Fruit fly (Drosophila melanogaster) whole organism, embryonic: ENCODE data around the gene CG43321.

Experiments used
- Abd-B ChIP-seq: fragments of 200-800 bp; sonication (Bioruptor generic); optimal IDR thresholded peaks from 2 replicates; lab custom pipeline; 2018; ENCODE audit warnings: missing biosample characterization, mild to moderate bottlenecking, missing genetic modification characterization, moderate library complexity
- Bdp1 ChIP-seq: fragments of 200-800 bp; sonication (Bioruptor generic); optimal IDR thresholded peaks from 3 replicates; lab custom pipeline; 2016; ENCODE audit warnings: missing biosample characterization, missing genetic modification characterization
- CG10543 ChIP-seq: fragments of 200-800 bp; sonication (Bioruptor generic); optimal IDR thresholded peaks from 3 replicates; lab custom pipeline; 2017; ENCODE audit warnings: missing biosample characterization, mild to moderate bottlenecking, missing genetic modification characterization, moderate library complexity
- CG11695 ChIP-seq: fragments of 200-800 bp; sonication (Bioruptor generic); IDR thresholded peaks from 3 replicates; pipeline ENCODE4 v1.3.6; 2022; ENCODE audit warnings: missing biosample characterization, missing genetic modification characterization
- CG12942 ChIP-seq: fragments of 200-800 bp; sonication (Bioruptor generic); optimal IDR thresholded peaks from 3 replicates; lab custom pipeline; 2016; ENCODE audit warnings: missing biosample characterization, missing genetic modification characterization
- CG13775 ChIP-seq: fragments of 200-800 bp; sonication (Bioruptor generic); optimal IDR thresholded peaks from 3 replicates; lab custom pipeline; 2017; ENCODE audit warnings: missing biosample characterization, mild to moderate bottlenecking, missing genetic modification characterization
- CG13894 ChIP-seq: fragments of 200-800 bp; sonication (Bioruptor generic); optimal IDR thresholded peaks from 3 replicates; lab custom pipeline; 2018; ENCODE audit warnings: missing biosample characterization, mild to moderate bottlenecking, missing genetic modification characterization, moderate library complexity
- CG14860 ChIP-seq: fragments of 200-800 bp; sonication (Bioruptor generic); IDR thresholded peaks from 3 replicates; pipeline ENCODE4 v1.3.6; 2022; ENCODE audit warnings: missing biosample characterization, missing genetic modification characterization; ENCODE audit not compliant: partially characterized antibody
- CG15011 ChIP-seq: fragments of 200-800 bp; sonication (Bioruptor generic); optimal IDR thresholded peaks from 3 replicates; lab custom pipeline; 2018; ENCODE audit warnings: missing biosample characterization, mild to moderate bottlenecking, missing genetic modification characterization
- CG17359 ChIP-seq: fragments of 200-800 bp; sonication (Bioruptor generic); optimal IDR thresholded peaks from 3 replicates; lab custom pipeline; 2018; ENCODE audit warnings: missing biosample characterization, mild to moderate bottlenecking, missing genetic modification characterization, moderate library complexity
- CG18476 ChIP-seq: fragments of 200-800 bp; sonication (Bioruptor generic); optimal IDR thresholded peaks from 2 replicates; lab custom pipeline; 2016; ENCODE audit warnings: missing biosample characterization, mild to moderate bottlenecking, missing genetic modification characterization
- CG2116 ChIP-seq: fragments of 200-800 bp; sonication (Bioruptor generic); optimal IDR thresholded peaks from 3 replicates; lab custom pipeline; 2018; ENCODE audit warnings: missing biosample characterization, mild to moderate bottlenecking, missing genetic modification characterization
- CG2712 ChIP-seq: fragments of 200-800 bp; optimal IDR thresholded peaks from 3 replicates; lab custom pipeline; 2019; ENCODE audit warnings: missing biosample characterization, mild to moderate bottlenecking, missing genetic modification characterization, moderate library complexity
- CG2889 ChIP-seq: fragments of 200-800 bp; sonication (Bioruptor generic); IDR thresholded peaks from 3 replicates; pipeline ENCODE4 v1.3.6; 2022; ENCODE audit warnings: missing biosample characterization, missing genetic modification characterization
- CG30020 ChIP-seq: fragments of 200-800 bp; optimal IDR thresholded peaks from 2 replicates; lab custom pipeline; 2019; ENCODE audit warnings: missing biosample characterization, mild to moderate bottlenecking, missing genetic modification characterization, moderate library complexity
- CG31224 ChIP-seq: fragments of 200-800 bp; sonication (Bioruptor generic); IDR thresholded peaks from 2 replicates; pipeline ENCODE4 v1.3.6; 2022; ENCODE audit warnings: missing biosample characterization, missing genetic modification characterization
- CG34224 ChIP-seq: fragments of 200-800 bp; sonication (Bioruptor generic); IDR thresholded peaks from 3 replicates; pipeline ENCODE4 v1.3.6; 2022; ENCODE audit warnings: missing biosample characterization, missing genetic modification characterization; ENCODE audit not compliant: partially characterized antibody
- CG3847 ChIP-seq: fragments of 200-800 bp; sonication (Bioruptor generic); IDR thresholded peaks from 2 replicates; pipeline ENCODE4 v1.3.6; 2022; ENCODE audit warnings: missing biosample characterization, missing genetic modification characterization
- CG3995 ChIP-seq: fragments of 200-800 bp; sonication (Bioruptor generic); optimal IDR thresholded peaks from 3 replicates; lab custom pipeline; 2016; ENCODE audit warnings: missing biosample characterization, missing genetic modification characterization
- CG4820 ChIP-seq: fragments of 200-800 bp; sonication (Bioruptor generic); optimal IDR thresholded peaks from 3 replicates; lab custom pipeline; 2016; ENCODE audit warnings: missing biosample characterization, missing genetic modification characterization
- CG8290 ChIP-seq, 3 experiments: fragments of 200-800 bp; sonication (Bioruptor generic); optimal IDR thresholded peaks; 2 replicates each; lab custom pipeline; 2016 to 2019; ENCODE audit warnings: missing biosample characterization in 3 of 3, missing genetic modification characterization in 3 of 3, mild to moderate bottlenecking in 2 of 3, moderate library complexity in 1 of 3
- CG9215 ChIP-seq: fragments of 200-800 bp; sonication (Bioruptor generic); IDR thresholded peaks from 2 replicates; pipeline ENCODE4 v1.3.6; 2022; ENCODE audit warnings: missing biosample characterization, missing genetic modification characterization
- Chrac-16 ChIP-seq: fragments of 200-800 bp; sonication (Bioruptor generic); optimal IDR thresholded peaks from 3 replicates; lab custom pipeline; 2016; ENCODE audit warnings: missing biosample characterization, missing genetic modification characterization
- CkIIα-i1 ChIP-seq: fragments of 200-800 bp; sonication (Bioruptor generic); IDR thresholded peaks from 2 replicates; pipeline ENCODE4 v1.3.6; 2022; ENCODE audit warnings: missing biosample characterization, missing genetic modification characterization
- Eip74EF ChIP-seq, 2 experiments: fragments of 200-800 bp in 1 of 2; fragments of >200 bp in 1 of 2; sonication (Bioruptor generic) in 1 of 2; optimal IDR thresholded peaks; 2 replicates each; lab custom pipeline; 2017 to 2019; ENCODE audit warnings: missing biosample characterization in 2 of 2, missing genetic modification characterization in 2 of 2, mild to moderate bottlenecking in 1 of 2, moderate library complexity in 1 of 2
- HLH3B ChIP-seq: fragments of 200-800 bp; sonication (Bioruptor generic); IDR thresholded peaks from 2 replicates; pipeline ENCODE4 v1.3.6; 2022; ENCODE audit warnings: missing biosample characterization, missing genetic modification characterization
- Kr ChIP-seq: fragments of 200-800 bp; sonication (Bioruptor generic); optimal IDR thresholded peaks from 2 replicates; lab custom pipeline; 2017; ENCODE audit warnings: missing biosample characterization, mild to moderate bottlenecking, missing genetic modification characterization
- Mes4 ChIP-seq: fragments of 200-800 bp; sonication (Bioruptor generic); optimal IDR thresholded peaks from 2 replicates; lab custom pipeline; 2016; ENCODE audit warnings: missing biosample characterization, missing genetic modification characterization
- Myb ChIP-seq: fragments of 200-800 bp; sonication (Bioruptor generic); optimal IDR thresholded peaks from 2 replicates; lab custom pipeline; 2016; ENCODE audit warnings: missing biosample characterization, missing genetic modification characterization
- NC2β ChIP-seq: fragments of 200-800 bp; sonication (Bioruptor generic); optimal IDR thresholded peaks from 2 replicates; lab custom pipeline; 2016; ENCODE audit warnings: missing biosample characterization, missing genetic modification characterization
- PHDP ChIP-seq: fragments of 200-800 bp; sonication (Bioruptor generic); optimal IDR thresholded peaks from 3 replicates; lab custom pipeline; 2018; ENCODE audit warnings: missing biosample characterization, mild to moderate bottlenecking, missing genetic modification characterization, moderate library complexity
- Ptx1 ChIP-seq: fragments of 200-800 bp; sonication (Bioruptor generic); IDR thresholded peaks from 2 replicates; pipeline ENCODE4 v1.3.6; 2022; ENCODE audit warnings: missing biosample characterization, missing genetic modification characterization
- Xbp1 ChIP-seq: fragments of 200-800 bp; sonication (Bioruptor generic); optimal IDR thresholded peaks from 3 replicates; lab custom pipeline; 2016; ENCODE audit warnings: missing biosample characterization, mild to moderate bottlenecking, missing genetic modification characterization
- ac ChIP-seq: fragments of 200-800 bp; sonication (Bioruptor generic); optimal IDR thresholded peaks from 3 replicates; lab custom pipeline; 2017; ENCODE audit warnings: missing biosample characterization, mild to moderate bottlenecking, missing genetic modification characterization
- amos ChIP-seq: fragments of 200-800 bp; sonication (Bioruptor generic); IDR thresholded peaks from 2 replicates; pipeline ENCODE4 v1.3.6; 2022; ENCODE audit warnings: missing biosample characterization, missing genetic modification characterization; ENCODE audit not compliant: partially characterized antibody
- aop ChIP-seq: fragments of 200-800 bp; sonication (Bioruptor generic); IDR thresholded peaks from 2 replicates; pipeline ENCODE4 v1.3.6; 2022; ENCODE audit warnings: missing biosample characterization, missing genetic modification characterization
- chm ChIP-seq: fragments of 200-800 bp; sonication (Bioruptor generic); IDR thresholded peaks from 2 replicates; pipeline ENCODE4 v1.3.6; 2022; ENCODE audit warnings: missing biosample characterization, missing genetic modification characterization
- dimm ChIP-seq: fragments of 200-800 bp; sonication (Bioruptor generic); IDR thresholded peaks from 2 replicates; pipeline ENCODE4 v1.3.6; 2022; ENCODE audit warnings: missing biosample characterization, missing genetic modification characterization
- ems ChIP-seq: fragments of 200-800 bp; sonication (Bioruptor generic); optimal IDR thresholded peaks from 3 replicates; lab custom pipeline; 2016; ENCODE audit warnings: missing biosample characterization, missing genetic modification characterization
- gt ChIP-seq: fragments of 200-800 bp; sonication (Bioruptor generic); IDR thresholded peaks from 2 replicates; pipeline ENCODE4 v1.3.6; 2022; ENCODE audit warnings: missing biosample characterization, missing genetic modification characterization
- ham ChIP-seq: fragments of 200-800 bp; sonication (Bioruptor generic); IDR thresholded peaks from 2 replicates; pipeline ENCODE4 v1.3.6; 2022; ENCODE audit warnings: missing biosample characterization, missing genetic modification characterization
- lmd ChIP-seq: fragments of 200-800 bp; sonication (Bioruptor generic); IDR thresholded peaks from 2 replicates; pipeline ENCODE4 v1.3.6; 2022; ENCODE audit warnings: missing biosample characterization, missing genetic modification characterization
- pfk ChIP-seq: fragments of 200-800 bp; sonication (Bioruptor generic); optimal IDR thresholded peaks from 2 replicates; lab custom pipeline; 2018; ENCODE audit warnings: missing biosample characterization, mild to moderate bottlenecking, missing genetic modification characterization, moderate library complexity
- pho ChIP-seq: fragments of 200-800 bp; sonication (Bioruptor generic); optimal IDR thresholded peaks from 2 replicates; lab custom pipeline; 2016; ENCODE audit warnings: missing biosample characterization, missing genetic modification characterization
- phol ChIP-seq: fragments of 200-800 bp; sonication (Bioruptor generic); optimal IDR thresholded peaks from 3 replicates; lab custom pipeline; 2018; ENCODE audit warnings: missing biosample characterization, mild to moderate bottlenecking, missing genetic modification characterization, moderate library complexity
- prd ChIP-seq, 3 experiments: fragments of >200 bp in 2 of 3; fragments of 200-800 bp in 1 of 3; sonication (Bioruptor generic) in 1 of 3; optimal IDR thresholded peaks in 2 of 3; IDR thresholded peaks in 1 of 3; 2 replicates in 2 of 3; 3 replicates in 1 of 3; pipeline versions ENCODE4 v1.3.6 to Lab custom; 2017 to 2022; ENCODE audit warnings: missing biosample characterization in 1 of 3, missing genetic modification characterization in 1 of 3
- seq ChIP-seq: fragments of 200-800 bp; sonication (Bioruptor generic); IDR thresholded peaks from 2 replicates; pipeline ENCODE4 v1.3.6; 2022; ENCODE audit warnings: missing biosample characterization, missing genetic modification characterization
- slp2 ChIP-seq: fragments of 200-800 bp; sonication (Bioruptor generic); optimal IDR thresholded peaks from 2 replicates; lab custom pipeline; 2016; ENCODE audit warnings: missing biosample characterization, missing genetic modification characterization
- wek ChIP-seq: fragments of 200-800 bp; sonication (Bioruptor generic); optimal IDR thresholded peaks from 3 replicates; lab custom pipeline; 2018; ENCODE audit warnings: missing biosample characterization, mild to moderate bottlenecking, missing genetic modification characterization, moderate library complexity

CG43321 gene

DNA sequence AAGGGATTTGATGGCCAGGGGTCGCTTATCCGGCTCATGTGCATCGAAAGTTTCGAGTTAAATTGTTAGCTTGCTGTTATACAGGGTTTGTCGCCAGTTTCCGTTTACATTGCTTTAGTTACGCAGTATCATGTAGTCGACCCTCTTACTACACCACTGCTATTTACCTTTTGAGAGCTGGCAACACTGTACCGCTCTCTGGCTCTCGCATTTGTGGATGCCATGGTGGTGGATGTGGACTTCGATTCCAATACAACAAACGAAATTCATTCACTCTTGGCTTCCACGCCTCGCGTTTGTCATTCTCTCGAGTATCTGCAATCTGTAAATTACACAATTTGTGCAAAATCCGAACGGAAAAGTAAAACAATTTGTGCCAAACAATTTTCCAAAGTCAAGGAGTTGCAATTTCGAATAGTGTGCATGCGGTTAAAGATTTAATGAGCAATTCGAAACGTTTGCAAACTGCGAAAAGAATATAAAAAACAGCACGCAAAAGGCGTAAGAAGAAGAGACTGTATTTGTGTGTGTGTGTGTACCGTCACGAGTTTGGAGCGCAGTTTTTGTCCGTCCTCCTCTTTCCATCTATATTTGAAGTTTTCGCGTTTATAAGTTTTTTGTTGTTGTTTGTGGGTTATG is 37.1 kb downstream of the CG43321 start (continued):
- no peak for TF ChIP-seq Bdp1 (GFP tag; lab: Kevin White, UChicago)
- TF ChIP-seq PHDP (tag; lab: Kevin White, UChicago), result no peak
- peak; percentile 98 for TF ChIP-seq CG9215 (GFP tag; lab: Robert Waterston, UW)
- TF ChIP-seq CG17359 (tag; lab: Kevin White, UChicago), result peak; percentile 7
- TF ChIP-seq Kr, result no peak
- TF ChIP-seq CG14860 (GFP tag; lab: Robert Waterston, UW), result peak; percentile 100
- peak; percentile 2 for TF ChIP-seq CG10543 (GFP tag; lab: Kevin White, UChicago)
- TF ChIP-seq CG3995 (GFP tag; lab: Kevin White, UChicago), result peak; percentile 7
- TF ChIP-seq CG18476 (GFP tag; lab: Kevin White, UChicago), result no peak
- peak; percentile 52; the same call in 1 of the 2 replicates for TF ChIP-seq HLH3B (GFP tag; lab: Robert Waterston, UW)
- TF ChIP-seq seq, result peak; percentile 78
- TF ChIP-seq CG30020 (tag; lab: Kevin White, UChicago), result no peak
- peak; percentile 27 for TF ChIP-seq CG2712
- no peak for TF ChIP-seq pho
- TF ChIP-seq CG8290 (GFP tag; optimal IDR thresholded peaks at IDR 0.05; lab: Kevin White, UChicago), result peak; percentile 24
- peak in 1 of 2 experiments; percentile 86 for TF ChIP-seq CG8290 (tag; optimal IDR thresholded peaks at IDR 0.05; lab: Kevin White, UChicago)
- no peak for TF ChIP-seq CG31224 (GFP tag; lab: Robert Waterston, UW)
- no peak for TF ChIP-seq CG4820 (GFP tag; lab: Kevin White, UChicago)
- TF ChIP-seq CG13894 (tag; lab: Kevin White, UChicago), result no peak
- no peak for TF ChIP-seq CG2889 (GFP tag; lab: Robert Waterston, UW)
- peak; percentile 40; the same call in 1 of the 2 replicates for TF ChIP-seq Ptx1 (GFP tag; lab: Robert Waterston, UW)
- no peak for TF ChIP-seq NC2β (GFP tag; lab: Kevin White, UChicago)
- TF ChIP-seq Mes4 (GFP tag; lab: Kevin White, UChicago), result peak; percentile 35
- TF ChIP-seq pfk (GFP tag; lab: Kevin White, UChicago), result no peak
- no peak for TF ChIP-seq dimm
- TF ChIP-seq CG11695 (GFP tag; lab: Robert Waterston, UW), result peak; percentile 65; the same call in 2 of the 3 replicates
- TF ChIP-seq Eip74EF (GFP tag; optimal IDR thresholded peaks at IDR 0.05; lab: Kevin White, UChicago), result no peak
- TF ChIP-seq CG15011, result no peak
- TF ChIP-seq Myb (GFP tag; lab: Kevin White, UChicago), result no peak
- TF ChIP-seq Chrac-16 (GFP tag; lab: Kevin White, UChicago), result no peak
- TF ChIP-seq Abd-B, result no peak
- no peak for TF ChIP-seq CG2116 (GFP tag; lab: Kevin White, UChicago)
- TF ChIP-seq CG3847 (GFP tag; lab: Robert Waterston, UW), result no peak
- no peak for TF ChIP-seq slp2 (GFP tag; lab: Kevin White, UChicago)
- no peak for TF ChIP-seq ems (GFP tag; lab: Kevin White, UChicago)
- TF ChIP-seq CG34224 (GFP tag; lab: Robert Waterston, UW), result peak; percentile 95
- peak; percentile 30 for TF ChIP-seq Xbp1 (GFP tag; lab: Kevin White, UChicago)
- TF ChIP-seq phol, result no peak
- no peak for TF ChIP-seq lmd
- no peak for TF ChIP-seq CG13775 (GFP tag; lab: Kevin White, UChicago)
- TF ChIP-seq wek (GFP tag; lab: Kevin White, UChicago), result peak; percentile 46
- peak; percentile 73; the same call in 1 of the 2 replicates for TF ChIP-seq chm (GFP tag; lab: Robert Waterston, UW)
- no peak for TF ChIP-seq CkIIα-i1 (GFP tag; lab: Robert Waterston, UW)
- no peak for TF ChIP-seq CG12942 (GFP tag; lab: Kevin White, UChicago)
- no peak for TF ChIP-seq ham
- TF ChIP-seq gt (GFP tag; lab: Robert Waterston, UW), result no peak
- TF ChIP-seq ac (GFP tag; lab: Kevin White, UChicago), result no peak
- TF ChIP-seq prd (optimal IDR thresholded peaks at IDR 0.05; lab: Kevin White, UChicago), result no peak
- 0 out of 3 replicates have a peak, but pooled peaks have one; percentile 24 for TF ChIP-seq prd (GFP tag; IDR thresholded peaks at IDR 0.05; lab: Robert Waterston, UW)
- 0 out of 2 replicates have a peak, but pooled peaks have one; percentile 20 for TF ChIP-seq aop
- peak; percentile 84 for TF ChIP-seq amos (GFP tag; lab: Robert Waterston, UW)
